Fruit fly (Drosophila melanogaster) whole organism, prepupa: Measurements from ENCODE around the gene CG42272.

ENCODE experiments used
- CG10631 ChIP-seq: fragments of 200-800 bp; sonication (Bioruptor generic); optimal IDR thresholded peaks from 2 replicates; lab custom pipeline; 2016; ENCODE audit warnings: missing biosample characterization, missing genetic modification characterization
- CG10669 ChIP-seq: fragments of 200-800 bp; sonication (Bioruptor generic); optimal IDR thresholded peaks from 3 replicates; lab custom pipeline; 2018; ENCODE audit warnings: missing biosample characterization, mild to moderate bottlenecking, missing genetic modification characterization, moderate library complexity
- CG15336 ChIP-seq: fragments of 200-800 bp; sonication (Bioruptor generic); IDR thresholded peaks from 2 replicates; pipeline ENCODE4 v1.3.6; 2022; ENCODE audit warnings: missing biosample characterization, missing genetic modification characterization
- CG1621 ChIP-seq: fragments of 200-800 bp; sonication (Bioruptor generic); optimal IDR thresholded peaks from 3 replicates; lab custom pipeline; 2018; ENCODE audit warnings: missing biosample characterization, mild to moderate bottlenecking, missing genetic modification characterization
- CG16779 ChIP-seq: fragments of 200-800 bp; sonication (Bioruptor generic); optimal IDR thresholded peaks from 3 replicates; lab custom pipeline; 2017; ENCODE audit warnings: missing biosample characterization, mild to moderate bottlenecking, missing genetic modification characterization
- CG3032 ChIP-seq: fragments of 200-800 bp; optimal IDR thresholded peaks from 2 replicates; lab custom pipeline; 2019; ENCODE audit warnings: missing biosample characterization, mild to moderate bottlenecking, missing genetic modification characterization, moderate library complexity
- CG31627 ChIP-seq: fragments of 200-800 bp; sonication (Bioruptor generic); optimal IDR thresholded peaks from 3 replicates; lab custom pipeline; 2016; ENCODE audit warnings: missing biosample characterization, missing genetic modification characterization
- CG32006 ChIP-seq: fragments of 200-800 bp; sonication (Bioruptor generic); optimal IDR thresholded peaks from 3 replicates; lab custom pipeline; 2017; ENCODE audit warnings: missing biosample characterization, mild to moderate bottlenecking, missing genetic modification characterization
- CG34406 ChIP-seq: fragments of 200-800 bp; sonication (Bioruptor generic); optimal IDR thresholded peaks from 3 replicates; lab custom pipeline; 2016; ENCODE audit warnings: missing biosample characterization, missing genetic modification characterization
- CG3919 ChIP-seq: fragments of 200-800 bp; sonication (Bioruptor generic); optimal IDR thresholded peaks from 3 replicates; lab custom pipeline; 2016; ENCODE audit warnings: missing biosample characterization, missing genetic modification characterization
- CG4318 ChIP-seq: fragments of 200-800 bp; sonication (Bioruptor generic); optimal IDR thresholded peaks from 3 replicates; lab custom pipeline; 2017; ENCODE audit warnings: missing biosample characterization, mild to moderate bottlenecking, missing genetic modification characterization
- CG6163 ChIP-seq: fragments of 200-800 bp; sonication (Bioruptor generic); IDR thresholded peaks from 3 replicates; pipeline ENCODE4 v1.3.6; 2022; ENCODE audit warnings: missing biosample characterization, missing genetic modification characterization
- CG6276 ChIP-seq: fragments of 200-800 bp; sonication (Bioruptor generic); optimal IDR thresholded peaks from 2 replicates; lab custom pipeline; 2017; ENCODE audit warnings: missing biosample characterization, mild to moderate bottlenecking, missing genetic modification characterization
- CG6808 ChIP-seq: fragments of 200-800 bp; sonication (Bioruptor generic); optimal IDR thresholded peaks from 3 replicates; lab custom pipeline; 2017; ENCODE audit warnings: missing biosample characterization, missing genetic modification characterization, mild to moderate bottlenecking, moderate library complexity, missing genetic modification reagents
- CG6854 ChIP-seq: fragments of 200-800 bp; sonication (Bioruptor generic); optimal IDR thresholded peaks from 2 replicates; lab custom pipeline; 2017; ENCODE audit warnings: missing biosample characterization, mild to moderate bottlenecking, missing genetic modification characterization
- CG7368 ChIP-seq: fragments of 200-800 bp; sonication (Bioruptor generic); optimal IDR thresholded peaks from 3 replicates; lab custom pipeline; 2016; ENCODE audit warnings: missing biosample characterization, missing genetic modification characterization
- CG8119 ChIP-seq: fragments of 200-800 bp; sonication (Bioruptor generic); IDR thresholded peaks from 3 replicates; pipeline ENCODE4 v1.3.6; 2022; ENCODE audit warnings: missing biosample characterization, missing genetic modification characterization
- CG8319 ChIP-seq: fragments of 200-800 bp; sonication (Bioruptor generic); optimal IDR thresholded peaks from 3 replicates; lab custom pipeline; 2016; ENCODE audit warnings: missing biosample characterization, missing genetic modification characterization
- CG8632 ChIP-seq: fragments of 200-800 bp; sonication (Bioruptor generic); optimal IDR thresholded peaks from 3 replicates; lab custom pipeline; 2016; ENCODE audit warnings: missing biosample characterization, missing genetic modification characterization
- CG9139 ChIP-seq: fragments of 200-800 bp; sonication (Bioruptor generic); optimal IDR thresholded peaks from 3 replicates; lab custom pipeline; 2017; ENCODE audit warnings: missing biosample characterization, mild to moderate bottlenecking, missing genetic modification characterization
- Eip93F ChIP-seq: fragments of 200-800 bp; sonication (Bioruptor generic); optimal IDR thresholded peaks from 2 replicates; lab custom pipeline; 2016; ENCODE audit warnings: missing biosample characterization, mild to moderate bottlenecking, missing genetic modification characterization
- Ets21C ChIP-seq: fragments of 200-800 bp; sonication (Bioruptor generic); optimal IDR thresholded peaks from 3 replicates; lab custom pipeline; 2016; ENCODE audit warnings: missing biosample characterization, missing genetic modification characterization
- Ets96B ChIP-seq: fragments of 200-800 bp; optimal IDR thresholded peaks from 2 replicates; lab custom pipeline; 2019; ENCODE audit warnings: missing biosample characterization, mild to moderate bottlenecking, missing genetic modification characterization, moderate library complexity
- Gug ChIP-seq: fragments of 200-800 bp; sonication (Bioruptor generic); IDR thresholded peaks from 2 replicates; pipeline ENCODE4 v1.3.6; 2022; ENCODE audit warnings: missing biosample characterization, missing genetic modification characterization
- Hr38 ChIP-seq: sonication (Bioruptor generic); optimal IDR thresholded peaks from 2 replicates; lab custom pipeline; 2016; ENCODE audit warnings: missing biosample characterization, missing genetic modification characterization
- Hr39 ChIP-seq: fragments of 200-800 bp; sonication (Bioruptor generic); optimal IDR thresholded peaks from 2 replicates; lab custom pipeline; 2016; ENCODE audit warnings: missing biosample characterization, missing genetic modification characterization
- Hr4 ChIP-seq: fragments of 200-800 bp; sonication (Bioruptor generic); optimal IDR thresholded peaks from 3 replicates; lab custom pipeline; 2016; ENCODE audit warnings: missing biosample characterization, missing genetic modification characterization
- Lpt ChIP-seq: fragments of 200-800 bp; sonication (Bioruptor generic); optimal IDR thresholded peaks from 3 replicates; lab custom pipeline; 2016; ENCODE audit warnings: missing biosample characterization, missing genetic modification characterization
- OdsH ChIP-seq: fragments of 200-800 bp; sonication (Bioruptor generic); optimal IDR thresholded peaks from 3 replicates; lab custom pipeline; 2016; ENCODE audit warnings: missing biosample characterization, missing genetic modification characterization
- Smox ChIP-seq: fragments of 200-800 bp; sonication (Bioruptor generic); optimal IDR thresholded peaks from 3 replicates; lab custom pipeline; 2016; ENCODE audit warnings: missing biosample characterization, missing genetic modification characterization
- Sox102F ChIP-seq: fragments of 200-800 bp; sonication (Bioruptor generic); optimal IDR thresholded peaks from 2 replicates; lab custom pipeline; 2016; ENCODE audit warnings: missing biosample characterization, mild to moderate bottlenecking, missing genetic modification characterization
- Sox14 ChIP-seq: fragments of 200-800 bp; sonication (Bioruptor generic); optimal IDR thresholded peaks from 3 replicates; lab custom pipeline; 2016; ENCODE audit warnings: missing biosample characterization, missing genetic modification characterization
- Sox15 ChIP-seq: fragments of 200-800 bp; sonication (Bioruptor generic); optimal IDR thresholded peaks from 3 replicates; lab custom pipeline; 2016; ENCODE audit warnings: missing biosample characterization, missing genetic modification characterization
- achi ChIP-seq: fragments of 200-800 bp; sonication (Bioruptor generic); optimal IDR thresholded peaks from 3 replicates; lab custom pipeline; 2016; ENCODE audit warnings: missing biosample characterization, missing genetic modification characterization
- cyc ChIP-seq: fragments of 200-800 bp; sonication (Bioruptor generic); optimal IDR thresholded peaks from 3 replicates; lab custom pipeline; 2016; ENCODE audit warnings: missing biosample characterization, missing genetic modification characterization
- dac ChIP-seq: fragments of 200-800 bp; sonication (Bioruptor generic); optimal IDR thresholded peaks from 2 replicates; lab custom pipeline; 2017; ENCODE audit warnings: missing biosample characterization, mild to moderate bottlenecking, missing genetic modification characterization
- dsx ChIP-seq: fragments of 200-800 bp; optimal IDR thresholded peaks from 3 replicates; lab custom pipeline; 2019; ENCODE audit warnings: missing biosample characterization, mild to moderate bottlenecking, missing genetic modification characterization, moderate library complexity; ENCODE audit not compliant: poor library complexity, severe bottlenecking
- eg ChIP-seq: fragments of 200-800 bp; sonication (Bioruptor generic); IDR thresholded peaks from 3 replicates; pipeline ENCODE4 v1.3.6; 2022; ENCODE audit warnings: missing biosample characterization, missing genetic modification characterization
- esn ChIP-seq: fragments of 200-800 bp; sonication (Bioruptor generic); optimal IDR thresholded peaks from 2 replicates; lab custom pipeline; 2016; ENCODE audit warnings: missing biosample characterization, mild to moderate bottlenecking, missing genetic modification characterization, moderate library complexity
- fd59A ChIP-seq: fragments of 200-800 bp; sonication (Bioruptor generic); optimal IDR thresholded peaks from 2 replicates; lab custom pipeline; 2017; ENCODE audit warnings: missing biosample characterization, mild to moderate bottlenecking, missing genetic modification characterization, missing genetic modification reagents
- fd85E ChIP-seq: fragments of 200-800 bp; sonication (Bioruptor generic); optimal IDR thresholded peaks from 3 replicates; lab custom pipeline; 2016; ENCODE audit warnings: missing biosample characterization, missing genetic modification characterization
- fkh ChIP-seq: fragments of 200-800 bp; sonication (Bioruptor generic); optimal IDR thresholded peaks from 3 replicates; lab custom pipeline; 2017; ENCODE audit warnings: missing biosample characterization, mild to moderate bottlenecking, missing genetic modification characterization, moderate library complexity
- lz ChIP-seq: fragments of 200-800 bp; sonication (Bioruptor generic); optimal IDR thresholded peaks from 3 replicates; lab custom pipeline; 2016; ENCODE audit warnings: missing biosample characterization, missing genetic modification characterization
- pdm3 ChIP-seq: fragments of 200-800 bp; sonication (Bioruptor generic); optimal IDR thresholded peaks from 3 replicates; lab custom pipeline; 2016; ENCODE audit warnings: missing biosample characterization, missing genetic modification characterization
- svp ChIP-seq: fragments of 200-800 bp; sonication (Bioruptor generic); peaks from one replicate; lab custom pipeline; 2016; ENCODE audit warnings: missing biosample characterization, missing genetic modification characterization
- topi ChIP-seq: fragments of 200-800 bp; sonication (Bioruptor generic); optimal IDR thresholded peaks from 3 replicates; lab custom pipeline; 2016; ENCODE audit warnings: missing biosample characterization, missing genetic modification characterization
- vri ChIP-seq: fragments of 200-800 bp; sonication (Bioruptor generic); optimal IDR thresholded peaks from 3 replicates; lab custom pipeline; 2016; ENCODE audit warnings: missing biosample characterization, mild to moderate bottlenecking, missing genetic modification characterization

CG42272 gene

DNA sequence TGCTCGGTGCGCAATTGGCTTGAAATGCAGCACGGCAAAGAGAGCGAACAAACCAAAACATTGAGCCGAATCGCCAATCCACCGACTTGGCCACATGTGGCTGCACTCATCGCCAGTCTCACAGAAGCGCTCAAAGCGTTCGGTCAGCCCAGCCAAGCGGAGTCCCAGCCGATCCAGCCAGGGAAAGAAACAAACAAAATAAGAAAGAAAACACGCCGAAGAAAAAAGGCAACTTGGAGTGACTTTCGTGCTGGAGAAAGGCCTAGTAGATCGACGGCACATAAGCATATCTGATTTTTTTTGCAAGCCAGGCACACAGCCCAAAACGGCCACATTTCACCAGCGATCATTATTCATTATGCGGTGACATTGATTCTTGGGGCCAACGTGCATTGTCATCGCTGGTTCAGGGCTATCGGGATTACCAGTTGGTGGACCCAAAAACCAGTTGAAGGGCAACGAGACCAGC, 736 bp upstream of the CG42272 start (continued):
- no peak for TF ChIP-seq Smox (GFP tag; lab: Kevin White, UChicago)
- TF ChIP-seq CG4318 = no peak
- TF ChIP-seq CG16779 (tag; lab: Kevin White, UChicago) = no peak
- TF ChIP-seq cyc (GFP tag; lab: Kevin White, UChicago) = no peak
- no peak for TF ChIP-seq vri
- TF ChIP-seq OdsH (GFP tag; lab: Kevin White, UChicago) = no peak
- TF ChIP-seq dsx (GFP tag; lab: Kevin White, UChicago) = no peak
- TF ChIP-seq Hr39 (GFP tag; lab: Kevin White, UChicago) = no peak
- peak; percentile 63 for TF ChIP-seq CG15336 (GFP tag; lab: Robert Waterston, UW)
- TF ChIP-seq fd59A (GFP tag; lab: Kevin White, UChicago) = no peak
- TF ChIP-seq CG10631 (GFP tag; lab: Kevin White, UChicago) = no peak
- TF ChIP-seq Eip93F (GFP tag; lab: Kevin White, UChicago) = no peak
- no peak for TF ChIP-seq CG6163 (GFP tag; lab: Robert Waterston, UW)
- TF ChIP-seq Ets21C (GFP tag; lab: Kevin White, UChicago) = no peak
- no peak for TF ChIP-seq pdm3 (GFP tag; lab: Kevin White, UChicago)
- no peak for TF ChIP-seq CG32006 (GFP tag; lab: Kevin White, UChicago)
- no peak for TF ChIP-seq topi (GFP tag; lab: Kevin White, UChicago)
- peak; percentile 24 for TF ChIP-seq CG1621 (tag; lab: Kevin White, UChicago)
- no peak for TF ChIP-seq achi
- no peak for TF ChIP-seq Hr4 (GFP tag; lab: Kevin White, UChicago)
- no peak for TF ChIP-seq Sox15 (GFP tag; lab: Kevin White, UChicago)
- TF ChIP-seq Sox102F (GFP tag; lab: Kevin White, UChicago) = no peak
- peak; percentile 8 for TF ChIP-seq CG34406 (GFP tag; lab: Kevin White, UChicago)
- no peak for TF ChIP-seq fd85E (GFP tag; lab: Kevin White, UChicago)
- TF ChIP-seq CG3032 = no peak
- no peak for TF ChIP-seq lz (GFP tag; lab: Kevin White, UChicago)
- TF ChIP-seq Hr38 (GFP tag; lab: Kevin White, UChicago) = no peak
- no peak for TF ChIP-seq svp
- TF ChIP-seq CG8319 (GFP tag; lab: Kevin White, UChicago) = no peak
- TF ChIP-seq dac (GFP tag; lab: Kevin White, UChicago) = no peak
- no peak for TF ChIP-seq CG9139
- peak; percentile 51; the same call in 1 of the 3 replicates for TF ChIP-seq eg

DNA sequence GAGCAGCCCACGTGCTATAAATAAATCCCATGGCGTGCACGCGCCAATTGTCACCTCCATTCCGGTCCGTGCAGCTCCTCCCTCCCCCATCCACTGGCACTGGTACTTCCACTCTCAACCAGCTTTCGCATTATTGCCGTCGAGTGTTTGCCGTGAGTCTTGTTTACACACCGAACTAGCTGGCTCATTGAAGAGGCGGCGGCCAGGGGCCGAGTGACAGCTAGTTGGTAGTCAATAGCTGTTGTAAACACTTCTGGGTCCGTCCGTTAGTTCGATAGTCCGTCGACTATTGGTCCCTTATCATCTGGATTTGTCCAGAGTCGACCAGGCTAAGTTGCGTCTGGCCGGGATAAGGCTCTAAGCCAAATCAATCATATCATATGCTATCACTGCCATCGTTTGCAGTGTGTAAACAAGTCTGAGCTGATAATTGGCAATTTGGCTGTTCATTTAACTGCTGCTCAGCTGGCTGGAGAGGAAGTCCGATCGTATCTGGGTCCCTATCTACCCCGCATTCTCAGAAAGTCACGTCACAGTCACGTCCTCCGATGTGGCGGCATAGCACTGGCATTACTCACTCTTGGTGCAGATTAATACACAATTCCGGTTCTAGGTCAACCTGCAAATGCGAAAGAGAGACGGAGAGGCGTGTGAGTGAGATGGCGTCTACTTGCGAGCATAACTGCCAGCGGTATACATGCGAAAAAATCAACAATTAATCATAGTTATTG, 4.7 kb downstream of the CG42272 start:
- TF ChIP-seq CG3919 = peak; percentile 3
- peak; percentile 50 for TF ChIP-seq CG7368
- TF ChIP-seq CG6854 (GFP tag; lab: Kevin White, UChicago) = no peak
- peak; percentile 2 for TF ChIP-seq CG32006 (GFP tag; lab: Kevin White, UChicago)
- no peak for TF ChIP-seq Sox15 (GFP tag; lab: Kevin White, UChicago)
- TF ChIP-seq svp = no peak
- TF ChIP-seq Gug = peak; percentile 60
- TF ChIP-seq CG10669 = no peak
- peak; percentile 54 for TF ChIP-seq Hr38 (GFP tag; lab: Kevin White, UChicago)
- no peak for TF ChIP-seq CG31627 (GFP tag; lab: Kevin White, UChicago)
- TF ChIP-seq eg = peak; percentile 63; the same call in 2 of the 3 replicates
- TF ChIP-seq CG15336 (GFP tag; lab: Robert Waterston, UW) = peak; percentile 42; the same call in 1 of the 2 replicates
- no peak for TF ChIP-seq Lpt (GFP tag; lab: Kevin White, UChicago)
- TF ChIP-seq achi = no peak
- TF ChIP-seq vri = no peak
- no peak for TF ChIP-seq esn (GFP tag; lab: Kevin White, UChicago)
- TF ChIP-seq CG8119 (GFP tag; lab: Robert Waterston, UW) = peak; percentile 34; the same call in 1 of the 3 replicates
- no peak for TF ChIP-seq CG3032
- TF ChIP-seq dsx (GFP tag; lab: Kevin White, UChicago) = no peak
- peak; percentile 90 for TF ChIP-seq fkh
- peak; percentile 9 for TF ChIP-seq CG9139
- no peak for TF ChIP-seq Smox (GFP tag; lab: Kevin White, UChicago)
- TF ChIP-seq CG6276 (GFP tag; lab: Kevin White, UChicago) = no peak
- TF ChIP-seq CG16779 (tag; lab: Kevin White, UChicago) = peak; percentile 21
- no peak for TF ChIP-seq CG8632 (GFP tag; lab: Kevin White, UChicago)
- TF ChIP-seq Sox14 = no peak
- peak; percentile 44 for TF ChIP-seq CG6808 (GFP tag; lab: Kevin White, UChicago)
- TF ChIP-seq pdm3 (GFP tag; lab: Kevin White, UChicago) = no peak
- TF ChIP-seq Ets96B = no peak
- TF ChIP-seq lz (GFP tag; lab: Kevin White, UChicago) = no peak
- no peak for TF ChIP-seq topi (GFP tag; lab: Kevin White, UChicago)
- no peak for TF ChIP-seq Hr39 (GFP tag; lab: Kevin White, UChicago)
